Fruit fly (Drosophila melanogaster) whole organism, pupa: ENCODE results near the gene CG9933.

Experiments used
- CG10348 ChIP-seq: fragments of 200-800 bp; sonication (Bioruptor generic); IDR thresholded peaks from 2 replicates; pipeline ENCODE4 v1.3.6; 2022; ENCODE audit warnings: missing biosample characterization, missing genetic modification characterization
- CG12605 ChIP-seq: fragments of 200-800 bp; sonication (Bioruptor generic); IDR thresholded peaks from 2 replicates; pipeline ENCODE4 v1.3.6; 2022; ENCODE audit warnings: missing biosample characterization, missing genetic modification characterization
- EcR ChIP-seq: fragments of 200-800 bp; sonication (Bioruptor generic); optimal IDR thresholded peaks from 3 replicates; lab custom pipeline; 2019; ENCODE audit warnings: missing biosample characterization, missing genetic modification characterization, mild to moderate bottlenecking, moderate library complexity, missing genetic modification reagents
- Ets98B ChIP-seq: fragments of 200-800 bp; sonication (Bioruptor generic); IDR thresholded peaks from 2 replicates; pipeline ENCODE4 v1.3.6; 2022; ENCODE audit warnings: missing biosample characterization, missing genetic modification characterization
- Pif1A ChIP-seq: fragments of 200-800 bp; sonication (Bioruptor generic); optimal IDR thresholded peaks from 3 replicates; lab custom pipeline; 2016; ENCODE audit warnings: missing biosample characterization, missing genetic modification characterization
- Snoo ChIP-seq: fragments of 200-800 bp; sonication (Bioruptor generic); optimal IDR thresholded peaks from 3 replicates; lab custom pipeline; 2017; ENCODE audit warnings: missing biosample characterization, mild to moderate bottlenecking, missing genetic modification characterization, inconsistent platforms

DNA sequence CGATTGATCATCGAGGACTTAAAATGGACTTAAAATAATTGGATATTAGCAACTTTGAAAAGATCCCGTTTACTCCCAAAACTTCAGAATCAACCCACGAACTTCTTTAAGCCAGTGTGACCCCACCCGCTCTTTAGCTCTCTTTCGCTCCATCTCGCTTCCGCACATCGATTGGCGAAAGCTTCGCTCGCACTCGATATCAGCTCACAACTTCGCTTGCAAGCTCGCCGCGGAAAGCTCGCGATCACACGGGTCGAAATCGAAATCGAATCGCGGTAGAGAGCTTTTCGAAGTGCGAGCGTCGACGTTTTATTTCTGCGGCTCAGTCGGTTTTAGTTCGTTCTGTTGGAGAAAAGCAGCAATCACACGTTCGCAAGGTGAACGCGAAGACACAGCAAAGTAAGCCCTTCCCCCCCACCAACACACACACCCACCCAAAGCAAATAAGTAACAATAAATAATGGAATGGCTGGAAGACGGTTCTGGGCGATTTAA, 47.0 kb downstream of the CG9933 start, which contains the start of gene Vha68-2:
- no peak for TF ChIP-seq Pif1A (GFP tag; lab: Kevin White, UChicago)
- TF ChIP-seq EcR (GFP tag; lab: Kevin White, UChicago), result no peak
- TF ChIP-seq Ets98B, result peak; percentile 25; the same call in 1 of the 2 replicates
- no peak for TF ChIP-seq CG10348 (GFP tag; lab: Robert Waterston, UW)
- TF ChIP-seq Snoo (tag; lab: Kevin White, UChicago), result peak; percentile 73
- peak; percentile 61 for TF ChIP-seq CG12605 (GFP tag; lab: Robert Waterston, UW)
